Worm (Caenorhabditis elegans): ENCODE measurements around the gene cutl-18.

DNA sequence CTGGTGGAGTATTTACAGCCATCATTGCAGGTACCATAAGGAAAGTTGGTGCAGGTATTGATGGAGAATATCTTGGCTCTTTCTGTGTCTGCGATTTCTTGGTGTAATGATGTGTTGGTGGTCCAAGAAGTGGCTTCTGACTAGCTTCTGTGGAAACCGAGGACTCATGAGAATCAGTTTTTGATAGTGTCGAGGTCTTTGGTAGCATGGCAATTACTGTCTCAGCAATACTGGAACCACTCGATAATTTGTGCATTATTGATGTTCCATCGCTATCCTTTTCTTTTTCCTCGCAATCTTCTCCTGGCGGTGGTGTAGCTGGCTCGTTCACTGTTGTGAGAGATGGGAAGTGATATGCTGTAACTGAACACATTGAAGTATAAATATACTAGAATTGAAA lies 46.9 kb upstream of the cutl-18 start:
- no peak for TF ChIP-seq lin-39 (tag; optimal IDR thresholded peaks at IDR 0.05)
- no peak for TF ChIP-seq ceh-28 (tag; optimal IDR thresholded peaks at IDR 0.05)
- no peak for TF ChIP-seq hif-1 (tag; optimal IDR thresholded peaks at IDR 0.05)
- TF ChIP-seq skn-1 (tag; optimal IDR thresholded peaks at IDR 0.05): no peak
- no peak for TF ChIP-seq nhr-11 (tag; optimal IDR thresholded peaks at IDR 0.05)
- TF ChIP-seq nhr-237 (tag; optimal IDR thresholded peaks at IDR 0.05): no peak

Data from whole organism, L4 larva.